Fruit fly (Drosophila melanogaster) whole organism, larva: Measurements from ENCODE around the gene CG14110.

ENCODE experiments used
- noc ChIP-seq: fragments of 200-800 bp; sonication (Bioruptor generic); optimal IDR thresholded peaks from 3 replicates; lab custom pipeline; 2019; ENCODE audit warnings: missing biosample characterization, mild to moderate bottlenecking, missing genetic modification characterization, moderate library complexity

CG14110 gene

dm6 chr3L:13412200-13412885 lies 27.8 kb downstream of the CG14110 start, which contains the start of the genes CG10222 and flr:
CG10222 (minus strand) TSS chr3L:13412453.
flr (plus strand) TSS chr3L:13412843.
- no peak for TF ChIP-seq noc

dm6 chr3L:13412886-13413224 lies 28.3 kb downstream of the CG14110 start:
- TF ChIP-seq noc = no peak

- no peak for TF ChIP-seq noc
Measured at dm6 chr3L:13420212-13420611, 35.6 kb downstream of the CG14110 start.

dm6 chr3L:13422286-13422787 lies 37.7 kb downstream of the CG14110 start, which contains the start of gene CG32121:
CG32121 (minus strand) TSS chr3L:13422336.
- TF ChIP-seq noc = no peak

- TF ChIP-seq noc = no peak
Measured at dm6 chr3L:13424068-13424467, 39.5 kb downstream of the CG14110 start, which contains the start of gene CG33263. CG33263 (minus strand) TSS chr3L:13424168.

- TF ChIP-seq noc = no peak
Measured at dm6 chr3L:13425571-13425970, 41.0 kb downstream of the CG14110 start, which contains the start of gene CG14106. CG14106 (minus strand) TSS chr3L:13425671.

- no peak for TF ChIP-seq noc
Measured at dm6 chr3L:13426573-13426972, 42.0 kb downstream of the CG14110 start, which contains the start of gene CG14105. CG14105 (minus strand) TSS chr3L:13426673.

- no peak for TF ChIP-seq noc
Measured at dm6 chr3L:13430171-13430570, 45.6 kb downstream of the CG14110 start.

- no peak for TF ChIP-seq noc
Measured at dm6 chr3L:13432791-13433190, 48.2 kb downstream of the CG14110 start.

dm6 chr3L:13433522-13433921 lies 48.9 kb downstream of the CG14110 start:
- no peak for TF ChIP-seq noc

dm6 chr3L:13435170-13435727 lies 50.7 kb downstream of the CG14110 start, which contains the start of gene CG10713:
CG10713 (minus strand) TSS chr3L:13435229.
- no peak for TF ChIP-seq noc
